Fruit fly (Drosophila melanogaster): ENCODE data around the gene Brd7-9.
A peak's percentile ranks its signal among the peaks of the same experiment; 100 is the strongest.

Brd7-9 gene

dm6 chr2L:7828901-7829300 is 46.2 kb downstream of the Brd7-9 start (continued):
- TF ChIP-seq CHES-1-like (GFP tag; optimal IDR thresholded peaks at IDR 0.05) (peak; percentile 14), CG6254 (GFP tag; optimal IDR thresholded peaks at IDR 0.05) (peak; percentile 17), CG7745 (tag; optimal IDR thresholded peaks at IDR 0.05) (no peak), Meics (GFP tag; optimal IDR thresholded peaks at IDR 0.05) (peak; percentile 2), kni (GFP tag; optimal IDR thresholded peaks at IDR 0.05) (peak; percentile 4), salm (tag; optimal IDR thresholded peaks at IDR 0.05) (peak; percentile 33), Fer1 (GFP tag; optimal IDR thresholded peaks at IDR 0.05) (peak; percentile 15), CG8290 (GFP tag; optimal IDR thresholded peaks at IDR 0.05) (no peak), CG8290 (tag; optimal IDR thresholded peaks at IDR 0.05) (peak in 1 of 2 experiments; percentile 45), CG15696 (tag; optimal IDR thresholded peaks at IDR 0.05) (no peak), CG17359 (tag; optimal IDR thresholded peaks at IDR 0.05) (peak; percentile 38), CG12071 (GFP tag; optimal IDR thresholded peaks at IDR 0.05) (peak; percentile 37), CG18599 (GFP tag; optimal IDR thresholded peaks at IDR 0.05) (peak; percentile 23), h (optimal IDR thresholded peaks at IDR 0.05) (no peak), fru (optimal IDR thresholded peaks at IDR 0.05) (no peak), org-1 (GFP tag; optimal IDR thresholded peaks at IDR 0.05) (no peak), CG10267 (tag; optimal IDR thresholded peaks at IDR 0.05) (no peak), gsb (GFP tag; IDR thresholded peaks at IDR 0.05) (no peak), gcm (GFP tag; optimal IDR thresholded peaks at IDR 0.05) (peak; percentile 47), pfk (GFP tag; optimal IDR thresholded peaks at IDR 0.05) (peak; percentile 7), CG9932 (GFP tag; IDR thresholded peaks at IDR 0.05) (no peak), nau (GFP tag; optimal IDR thresholded peaks at IDR 0.05) (peak; percentile 48), bigmax (GFP tag; optimal IDR thresholded peaks at IDR 0.05) (peak; percentile 96), CG8089 (GFP tag; optimal IDR thresholded peaks at IDR 0.05) (no peak), Dll (GFP tag; IDR thresholded peaks at IDR 0.05; ENCODE audit: partially characterized antibody) (no peak), slou (GFP tag; optimal IDR thresholded peaks at IDR 0.05) (no peak), Sox102F (GFP tag; optimal IDR thresholded peaks at IDR 0.05) (no peak), CG34224 (GFP tag; IDR thresholded peaks at IDR 0.05; ENCODE audit: partially characterized antibody) (0 out of 3 replicates have a peak, but pooled peaks have one; percentile 10), CG8924 (tag; optimal IDR thresholded peaks at IDR 0.05) (no peak), fd64A (GFP tag; optimal IDR thresholded peaks at IDR 0.05) (peak; percentile 33), Trl (optimal IDR thresholded peaks at IDR 0.05) (peak; percentile 93), Trl (GFP tag; optimal IDR thresholded peaks at IDR 0.05) (peak; percentile 39), CG5180 (GFP tag; optimal IDR thresholded peaks at IDR 0.05) (peak; percentile 31), CG34422 (GFP tag; IDR thresholded peaks at IDR 0.05) (peak; percentile 19; the same call in 1 of the 3 replicates), yki (optimal IDR thresholded peaks at IDR 0.05) (peak; percentile 51), Hr78 (GFP tag; optimal IDR thresholded peaks at IDR 0.05) (peak in 1 of 2 experiments; percentile 43), Blimp-1 (GFP tag; optimal IDR thresholded peaks at IDR 0.05) (peak; percentile 16), CG17568 (GFP tag; optimal IDR thresholded peaks at IDR 0.05) (peak; percentile 20), PHDP (tag; optimal IDR thresholded peaks at IDR 0.05) (peak; percentile 11), ci (GFP tag; IDR thresholded peaks at IDR 0.05) (peak; percentile 48; the same call in 1 of the 3 replicates), trem (tag; optimal IDR thresholded peaks at IDR 0.05) (peak; percentile 1), CG14710 (tag; optimal IDR thresholded peaks at IDR 0.05) (peak; percentile 27), sqz (GFP tag; optimal IDR thresholded peaks at IDR 0.05) (peak; percentile 17), chinmo (GFP tag; IDR thresholded peaks at IDR 0.05; ENCODE audit: partially characterized antibody) (peak; percentile 80; the same call in 2 of the 4 replicates), hkb (optimal IDR thresholded peaks at IDR 0.05) (no peak), hkb (GFP tag; IDR thresholded peaks at IDR 0.05) (no peak), mirr (GFP tag; optimal IDR thresholded peaks at IDR 0.05) (peak; percentile 27), so (GFP tag; IDR thresholded peaks at IDR 0.05) (peak; percentile 24; the same call in 1 of the 3 replicates), lab (GFP tag; optimal IDR thresholded peaks at IDR 0.05) (peak; percentile 23), ash1 (GFP tag; optimal IDR thresholded peaks at IDR 0.05) (no peak), cg (GFP tag; optimal IDR thresholded peaks at IDR 0.05) (peak; percentile 70)
